Fruit fly (Drosophila melanogaster) whole organism, embryonic: ENCODE data around the gene Drsl1.

ENCODE experiments used
- Adf1 ChIP-seq: fragments of 200-800 bp; sonication (Bioruptor generic); IDR thresholded peaks from 2 replicates; pipeline ENCODE4 v1.3.6; 2022; ENCODE audit warnings: missing biosample characterization, missing genetic modification characterization
- B-H2 ChIP-seq: fragments of 200-800 bp; sonication (Bioruptor generic); optimal IDR thresholded peaks from 2 replicates; lab custom pipeline; 2018; ENCODE audit warnings: missing biosample characterization, mild to moderate bottlenecking, missing genetic modification characterization
- Bteb2 ChIP-seq: fragments of 200-800 bp; sonication (Bioruptor generic); optimal IDR thresholded peaks from 2 replicates; lab custom pipeline; 2016; ENCODE audit warnings: missing biosample characterization, missing genetic modification characterization
- CG10565 ChIP-seq: fragments of 200-800 bp; sonication (Bioruptor generic); optimal IDR thresholded peaks from 3 replicates; lab custom pipeline; 2016; ENCODE audit warnings: missing biosample characterization, mild to moderate bottlenecking, missing genetic modification characterization
- CG10979 ChIP-seq: fragments of 200-800 bp; sonication (Bioruptor generic); optimal IDR thresholded peaks from 2 replicates; lab custom pipeline; 2018; ENCODE audit warnings: missing biosample characterization, mild to moderate bottlenecking, missing genetic modification characterization, moderate library complexity
- CG11085 ChIP-seq: fragments of 200-800 bp; sonication (Bioruptor generic); IDR thresholded peaks from 2 replicates; pipeline ENCODE4 v1.3.6; 2022; ENCODE audit warnings: missing biosample characterization, missing genetic modification characterization
- CG11696 ChIP-seq: fragments of 200-800 bp; sonication (Bioruptor generic); IDR thresholded peaks from 2 replicates; pipeline ENCODE4 v1.3.6; 2022; ENCODE audit warnings: missing biosample characterization, missing genetic modification characterization
- CG1233 ChIP-seq: fragments of 200-800 bp; sonication (Bioruptor generic); optimal IDR thresholded peaks from 4 replicates; lab custom pipeline; 2018; ENCODE audit warnings: missing biosample characterization, mild to moderate bottlenecking, missing genetic modification characterization
- CG12942 ChIP-seq: fragments of 200-800 bp; sonication (Bioruptor generic); optimal IDR thresholded peaks from 3 replicates; lab custom pipeline; 2016; ENCODE audit warnings: missing biosample characterization, missing genetic modification characterization
- CG1529 ChIP-seq: fragments of 200-800 bp; sonication (Bioruptor generic); optimal IDR thresholded peaks from 3 replicates; lab custom pipeline; 2018; ENCODE audit warnings: missing biosample characterization, missing genetic modification characterization
- CG18764 ChIP-seq: fragments of 200-800 bp; sonication (Bioruptor generic); optimal IDR thresholded peaks from 3 replicates; lab custom pipeline; 2016; ENCODE audit warnings: missing biosample characterization, missing genetic modification characterization
- CG2129 ChIP-seq: fragments of 200-800 bp; sonication (Bioruptor generic); IDR thresholded peaks from 2 replicates; pipeline ENCODE4 v1.3.6; 2022; ENCODE audit warnings: missing biosample characterization, missing genetic modification characterization; ENCODE audit not compliant: partially characterized antibody
- CG31224 ChIP-seq: fragments of 200-800 bp; sonication (Bioruptor generic); IDR thresholded peaks from 2 replicates; pipeline ENCODE4 v1.3.6; 2022; ENCODE audit warnings: missing biosample characterization, missing genetic modification characterization
- CG34422 ChIP-seq: fragments of 200-800 bp; sonication (Bioruptor generic); IDR thresholded peaks from 3 replicates; pipeline ENCODE4 v1.3.6; 2022; ENCODE audit warnings: missing biosample characterization, missing genetic modification characterization
- CG3838 ChIP-seq: fragments of 200-800 bp; sonication (Bioruptor generic); optimal IDR thresholded peaks from 3 replicates; lab custom pipeline; 2016; ENCODE audit warnings: missing biosample characterization, missing genetic modification characterization
- CG7963 ChIP-seq: fragments of 200-800 bp; sonication (Bioruptor generic); IDR thresholded peaks from 3 replicates; pipeline ENCODE4 v1.3.6; 2022; ENCODE audit warnings: missing biosample characterization, missing genetic modification characterization; ENCODE audit not compliant: partially characterized antibody
- CG8281 ChIP-seq: fragments of 200-800 bp; sonication (Bioruptor generic); optimal IDR thresholded peaks from 2 replicates; lab custom pipeline; 2018; ENCODE audit warnings: missing biosample characterization, mild to moderate bottlenecking, missing genetic modification characterization, moderate library complexity
- CG8478 ChIP-seq: fragments of >200 bp; optimal IDR thresholded peaks from 2 replicates; lab custom pipeline; 2018
- CG9215 ChIP-seq: fragments of 200-800 bp; sonication (Bioruptor generic); IDR thresholded peaks from 2 replicates; pipeline ENCODE4 v1.3.6; 2022; ENCODE audit warnings: missing biosample characterization, missing genetic modification characterization
- D19B ChIP-seq: fragments of 200-800 bp; sonication (Bioruptor generic); optimal IDR thresholded peaks from 2 replicates; lab custom pipeline; 2017; ENCODE audit warnings: missing biosample characterization, mild to moderate bottlenecking, missing genetic modification characterization
- Dek ChIP-seq: fragments of 200-800 bp; sonication (Bioruptor generic); optimal IDR thresholded peaks from 3 replicates; lab custom pipeline; 2019; ENCODE audit warnings: missing biosample characterization, mild to moderate bottlenecking, missing genetic modification characterization, moderate library complexity
- E2f2 ChIP-seq: fragments of 200-800 bp; sonication (Bioruptor generic); IDR thresholded peaks from 2 replicates; pipeline ENCODE4 v1.3.6; 2022; ENCODE audit warnings: missing biosample characterization, missing genetic modification characterization
- Eip74EF ChIP-seq, 2 experiments: fragments of 200-800 bp in 1 of 2; fragments of >200 bp in 1 of 2; sonication (Bioruptor generic) in 1 of 2; optimal IDR thresholded peaks; 2 replicates each; lab custom pipeline; 2017 to 2019; ENCODE audit warnings: missing biosample characterization in 2 of 2, missing genetic modification characterization in 2 of 2, mild to moderate bottlenecking in 1 of 2, moderate library complexity in 1 of 2
- Fer2 ChIP-seq: fragments of 200-800 bp; sonication (Bioruptor generic); optimal IDR thresholded peaks from 2 replicates; lab custom pipeline; 2018; ENCODE audit warnings: missing biosample characterization, mild to moderate bottlenecking, missing genetic modification characterization, moderate library complexity
- Fer3 ChIP-seq: fragments of 200-800 bp; sonication (Bioruptor generic); optimal IDR thresholded peaks from 2 replicates; lab custom pipeline; 2018; ENCODE audit warnings: missing biosample characterization, mild to moderate bottlenecking, missing genetic modification characterization, moderate library complexity
- GATAe ChIP-seq: fragments of 200-800 bp; sonication (Bioruptor generic); conservative IDR thresholded peaks from 2 replicates; pipeline ENCODE4 v1.3.6; 2022; ENCODE audit warnings: missing biosample characterization, missing genetic modification characterization
- Hey ChIP-seq: fragments of 200-800 bp; sonication (Bioruptor generic); optimal IDR thresholded peaks from 3 replicates; lab custom pipeline; 2018; ENCODE audit warnings: missing biosample characterization, mild to moderate bottlenecking, missing genetic modification characterization
- Lim3 ChIP-seq: fragments of 200-800 bp; sonication (Bioruptor generic); IDR thresholded peaks from 2 replicates; pipeline ENCODE4 v1.3.6; 2022; ENCODE audit warnings: missing biosample characterization, missing genetic modification characterization
- Med ChIP-seq: fragments of 200-800 bp; sonication (Bioruptor generic); peaks from one replicate; lab custom pipeline; 2016; ENCODE audit warnings: missing biosample characterization, missing genetic modification characterization, mild to moderate bottlenecking, inconsistent platforms, moderate library complexity
- Meics ChIP-seq: fragments of 200-800 bp; sonication (Bioruptor generic); optimal IDR thresholded peaks from 2 replicates; lab custom pipeline; 2017; ENCODE audit warnings: missing biosample characterization, mild to moderate bottlenecking, missing genetic modification characterization
- Six4 ChIP-seq: fragments of 200-800 bp; sonication (Bioruptor generic); optimal IDR thresholded peaks from 2 replicates; lab custom pipeline; 2016; ENCODE audit warnings: missing biosample characterization, missing genetic modification characterization
- Ssrp ChIP-seq: fragments of 200-800 bp; sonication (Bioruptor generic); optimal IDR thresholded peaks from 2 replicates; lab custom pipeline; 2018; ENCODE audit warnings: missing biosample characterization, mild to moderate bottlenecking, missing genetic modification characterization, moderate library complexity
- cg ChIP-seq: fragments of 200-800 bp; sonication (Bioruptor generic); optimal IDR thresholded peaks from 3 replicates; lab custom pipeline; 2019; ENCODE audit warnings: missing biosample characterization, mild to moderate bottlenecking, missing genetic modification characterization, moderate library complexity
- crol ChIP-seq: fragments of 200-800 bp; sonication (Bioruptor generic); IDR thresholded peaks from 2 replicates; pipeline ENCODE4 v1.3.6; 2022; ENCODE audit warnings: missing biosample characterization, missing genetic modification characterization
- dmrt11E ChIP-seq: fragments of 200-800 bp; sonication (Bioruptor generic); optimal IDR thresholded peaks from 3 replicates; lab custom pipeline; 2018; ENCODE audit warnings: missing biosample characterization, mild to moderate bottlenecking, missing genetic modification characterization, moderate library complexity
- ems ChIP-seq: fragments of 200-800 bp; sonication (Bioruptor generic); optimal IDR thresholded peaks from 3 replicates; lab custom pipeline; 2016; ENCODE audit warnings: missing biosample characterization, missing genetic modification characterization
- en ChIP-seq: fragments of 200-800 bp; sonication (Bioruptor generic); optimal IDR thresholded peaks from 2 replicates; lab custom pipeline; 2016; ENCODE audit warnings: missing biosample characterization, missing genetic modification characterization
- esg ChIP-seq: fragments of 200-800 bp; sonication (Bioruptor generic); conservative IDR thresholded peaks from 2 replicates; pipeline ENCODE4 v1.3.6; 2022; ENCODE audit warnings: missing biosample characterization, missing genetic modification characterization
- eve ChIP-seq, 2 experiments: fragments of >200 bp; optimal IDR thresholded peaks; 2 replicates each; lab custom pipeline; 2017; ENCODE audit warnings: missing biosample characterization in 2 of 2, missing genetic modification characterization in 2 of 2
- gsb-n ChIP-seq: fragments of 200-800 bp; sonication (Bioruptor generic); optimal IDR thresholded peaks from 3 replicates; lab custom pipeline; 2018; ENCODE audit warnings: missing biosample characterization, mild to moderate bottlenecking, missing genetic modification characterization
- h ChIP-seq: fragments of >200 bp; optimal IDR thresholded peaks from 2 replicates; lab custom pipeline; 2017
- her ChIP-seq: fragments of 200-800 bp; sonication (Bioruptor generic); optimal IDR thresholded peaks from 2 replicates; lab custom pipeline; 2016; ENCODE audit warnings: missing biosample characterization, missing genetic modification characterization
- inv ChIP-seq: fragments of 200-800 bp; sonication (Bioruptor generic); IDR thresholded peaks from 2 replicates; pipeline ENCODE4 v1.3.6; 2022; ENCODE audit warnings: missing biosample characterization, missing genetic modification characterization; ENCODE audit not compliant: partially characterized antibody
- kah ChIP-seq: fragments of 200-800 bp; sonication (Bioruptor generic); optimal IDR thresholded peaks from 2 replicates; lab custom pipeline; 2018; ENCODE audit warnings: missing biosample characterization, mild to moderate bottlenecking, missing genetic modification characterization
- knrl ChIP-seq: fragments of 200-800 bp; sonication (Bioruptor generic); IDR thresholded peaks from 3 replicates; pipeline ENCODE4 v1.3.6; 2022; ENCODE audit warnings: missing biosample characterization, missing genetic modification characterization; ENCODE audit not compliant: partially characterized antibody
- maf-S ChIP-seq: fragments of 200-800 bp; sonication (Bioruptor generic); optimal IDR thresholded peaks from 2 replicates; lab custom pipeline; 2016; ENCODE audit warnings: missing biosample characterization, missing genetic modification characterization
- mirr ChIP-seq: fragments of 200-800 bp; sonication (Bioruptor generic); optimal IDR thresholded peaks from 3 replicates; lab custom pipeline; 2018; ENCODE audit warnings: missing biosample characterization, mild to moderate bottlenecking, missing genetic modification characterization
- odd ChIP-seq: fragments of 200-800 bp; sonication (Bioruptor generic); optimal IDR thresholded peaks from 2 replicates; lab custom pipeline; 2017; ENCODE audit warnings: missing biosample characterization, mild to moderate bottlenecking, missing genetic modification characterization
- phol ChIP-seq: fragments of 200-800 bp; sonication (Bioruptor generic); optimal IDR thresholded peaks from 3 replicates; lab custom pipeline; 2018; ENCODE audit warnings: missing biosample characterization, mild to moderate bottlenecking, missing genetic modification characterization, moderate library complexity
- ttk ChIP-seq: fragments of 200-800 bp; sonication (Bioruptor generic); IDR thresholded peaks from 2 replicates; pipeline ENCODE4 v2.1.2; 2022; ENCODE audit warnings: missing biosample characterization, missing genetic modification characterization
- twi ChIP-seq: fragments of 200-800 bp; optimal IDR thresholded peaks from 2 replicates; lab custom pipeline; 2019; ENCODE audit warnings: missing biosample characterization, mild to moderate bottlenecking, missing genetic modification characterization, moderate library complexity
- wdn ChIP-seq: fragments of 200-800 bp; sonication (Bioruptor generic); IDR thresholded peaks from 2 replicates; pipeline ENCODE4 v1.3.6; 2022; ENCODE audit warnings: missing biosample characterization, missing genetic modification characterization

The Drsl1 gene

dm6 chr3L:3300345-3300744, 35.2 kb downstream of the Drsl1 start (continued):
- TF ChIP-seq her, result no peak
- no peak for TF ChIP-seq Hey (tag; lab: Kevin White, UChicago)
- no peak for TF ChIP-seq odd
- no peak for TF ChIP-seq crol (GFP tag; lab: Robert Waterston, UW)
- TF ChIP-seq CG11696 (GFP tag; lab: Robert Waterston, UW), result peak; percentile 55; the same call in 1 of the 2 replicates
- no peak for TF ChIP-seq CG11085 (GFP tag; lab: Robert Waterston, UW)
- TF ChIP-seq CG1529 (GFP tag; lab: Kevin White, UChicago), result peak; percentile 28
- peak; percentile 64 for TF ChIP-seq Fer3
- no peak for TF ChIP-seq Fer2 (tag; lab: Kevin White, UChicago)
- no peak for TF ChIP-seq Bteb2 (GFP tag; lab: Kevin White, UChicago)
- TF ChIP-seq Med (GFP tag; lab: Kevin White, UChicago), result peak; percentile 85
- TF ChIP-seq dmrt11E (tag; lab: Kevin White, UChicago), result peak; percentile 54
- TF ChIP-seq Dek (tag; lab: Kevin White, UChicago), result peak; percentile 40
- no peak for TF ChIP-seq Lim3
- TF ChIP-seq phol (tag; lab: Kevin White, UChicago), result peak; percentile 70
- TF ChIP-seq ems (GFP tag; lab: Kevin White, UChicago), result peak; percentile 8
- TF ChIP-seq D19B, result no peak
- TF ChIP-seq wdn (GFP tag; lab: Robert Waterston, UW), result no peak
- peak; percentile 31 for TF ChIP-seq CG1233
- peak; percentile 38 for TF ChIP-seq Six4
- no peak for TF ChIP-seq CG3838 (GFP tag; lab: Kevin White, UChicago)
- TF ChIP-seq knrl (GFP tag; lab: Robert Waterston, UW), result no peak
- peak; percentile 20 for TF ChIP-seq gsb-n (tag; lab: Kevin White, UChicago)
- peak in 1 of 2 experiments; percentile 83 for TF ChIP-seq eve (GFP tag; optimal IDR thresholded peaks at IDR 0.05; lab: Kevin White, UChicago)
- TF ChIP-seq Ssrp (tag; lab: Kevin White, UChicago), result peak; percentile 62
- peak; percentile 73 for TF ChIP-seq ttk (GFP tag; lab: Robert Waterston, UW)
- TF ChIP-seq cg (GFP tag; lab: Kevin White, UChicago), result no peak
- no peak; the same call in 1 of the 2 replicates for TF ChIP-seq CG9215 (GFP tag; lab: Robert Waterston, UW)
- no peak for TF ChIP-seq Adf1
- TF ChIP-seq mirr (GFP tag; lab: Kevin White, UChicago), result no peak
- TF ChIP-seq CG18764 (GFP tag; lab: Kevin White, UChicago), result peak; percentile 40
- TF ChIP-seq h (lab: Kevin White, UChicago), result no peak
- peak; percentile 63; the same call in 1 of the 3 replicates for TF ChIP-seq CG34422 (GFP tag; lab: Robert Waterston, UW)
- peak; percentile 43; the same call in 1 of the 2 replicates for TF ChIP-seq E2f2
- peak; percentile 59 for TF ChIP-seq esg (GFP tag; lab: Robert Waterston, UW)
- TF ChIP-seq inv (GFP tag; lab: Robert Waterston, UW), result no peak
- TF ChIP-seq B-H2 (GFP tag; lab: Kevin White, UChicago), result no peak
- TF ChIP-seq CG12942 (GFP tag; lab: Kevin White, UChicago), result peak; percentile 22
- no peak for TF ChIP-seq CG2129 (GFP tag; lab: Robert Waterston, UW)
- TF ChIP-seq maf-S, result no peak
- TF ChIP-seq twi (tag; lab: Kevin White, UChicago), result no peak
- TF ChIP-seq CG31224 (GFP tag; lab: Robert Waterston, UW), result peak; percentile 44; the same call in 1 of the 2 replicates
- TF ChIP-seq CG10565 (GFP tag; lab: Kevin White, UChicago), result no peak
- TF ChIP-seq CG10979 (tag; lab: Kevin White, UChicago), result peak; percentile 67
- TF ChIP-seq kah (GFP tag; lab: Kevin White, UChicago), result peak; percentile 25
- TF ChIP-seq CG8478 (lab: Kevin White, UChicago), result no peak
- no peak for TF ChIP-seq CG7963 (GFP tag; lab: Robert Waterston, UW)
- peak in 1 of 2 experiments; percentile 40 for TF ChIP-seq Eip74EF (GFP tag; optimal IDR thresholded peaks at IDR 0.05; lab: Kevin White, UChicago)
- peak; percentile 13 for TF ChIP-seq CG8281 (tag; lab: Kevin White, UChicago)
- TF ChIP-seq en (GFP tag; lab: Kevin White, UChicago), result peak; percentile 40
- no peak for TF ChIP-seq GATAe (GFP tag; lab: Robert Waterston, UW)
- TF ChIP-seq Meics (GFP tag; lab: Kevin White, UChicago), result no peak
